Worm (Caenorhabditis elegans): ENCODE data around the gene F41F3.8.

- TF ChIP-seq ceh-82 (tag; optimal IDR thresholded peaks at IDR 0.05) (no peak), lin-29 (GFP tag; IDR thresholded peaks at IDR 0.05) (no peak), ZK546.5 (tag; optimal IDR thresholded peaks at IDR 0.05) (no peak), T20F7.1 (GFP tag; optimal IDR thresholded peaks at IDR 0.05) (no peak), pqm-1 (tag; optimal IDR thresholded peaks at IDR 0.05) (no peak), nhr-10 (tag; optimal IDR thresholded peaks at IDR 0.05) (no peak), nhr-28 (tag; optimal IDR thresholded peaks at IDR 0.05) (no peak)
Measured at ce11 chrV:4665651-4666050, 17.0 kb downstream of the F41F3.8 start, which contains the start of gene srx-73.

All from whole organism, L4 larva.